Worm (Caenorhabditis elegans) whole organism, L4/young adult: ENCODE results near the gene mtr-4.

Experiments
- W03F9.2 ChIP-seq: fragments of 150-350 bp; optimal IDR thresholded peaks from 2 replicates; lab custom pipeline; 2014; ENCODE audit warnings: missing biosample characterization, missing genetic modification characterization
- dao-5 ChIP-seq: sonication (generic microtip); optimal IDR thresholded peaks from 2 replicates; lab custom pipeline; 2016; ENCODE audit warnings: missing genotype, missing genetic modification characterization, moderate library complexity, missing compliant biosample characterization
- him-1 ChIP-seq: sonication (generic microtip); optimal IDR thresholded peaks from 2 replicates; lab custom pipeline; 2016; ENCODE audit warnings: missing genotype, missing genetic modification reagents, missing genetic modification characterization, missing compliant biosample characterization

DNA sequence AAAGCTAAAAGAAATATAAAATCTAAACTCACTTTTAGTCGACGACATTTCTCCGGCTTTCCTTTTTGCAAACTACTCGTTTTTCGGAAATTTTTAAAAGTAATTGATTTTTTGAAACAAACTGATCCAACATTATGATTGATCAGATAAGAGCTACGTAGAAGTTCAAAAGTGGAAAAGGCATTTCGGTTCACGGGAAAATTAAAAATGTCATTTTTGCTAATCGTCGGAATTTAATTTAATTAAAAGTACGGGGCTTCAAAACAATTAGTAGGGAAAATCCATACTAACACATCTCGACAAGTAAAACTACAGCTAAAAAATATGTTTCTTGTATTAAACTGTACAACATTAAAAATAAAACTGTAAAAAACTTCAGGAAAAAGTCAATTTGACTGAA, 24.1 kb downstream of the mtr-4 start, which contains the start of gene K07F5.8:
- no peak for TF ChIP-seq W03F9.2 (tag; lab: Kevin White, UChicago)
- no peak for TF ChIP-seq him-1 (tag; lab: Kevin White, UChicago)
- TF ChIP-seq dao-5 (tag; lab: Kevin White, UChicago), result no peak
